Fruit fly (Drosophila melanogaster) whole organism, embryonic: ENCODE results near the gene CG2493.
A peak's percentile ranks its signal among the peaks of the same experiment; 100 is the strongest.

Experiments used
- BEAF-32 ChIP-seq: fragments of 200-800 bp; sonication (Bioruptor generic); optimal IDR thresholded peaks from 3 replicates; lab custom pipeline; 2017; ENCODE audit warnings: missing biosample characterization, missing genetic modification characterization, mild to moderate bottlenecking, moderate library complexity, missing genetic modification reagents
- Bteb2 ChIP-seq: fragments of 200-800 bp; sonication (Bioruptor generic); optimal IDR thresholded peaks from 2 replicates; lab custom pipeline; 2016; ENCODE audit warnings: missing biosample characterization, missing genetic modification characterization
- CG10147 ChIP-seq: fragments of 200-800 bp; sonication (Bioruptor generic); optimal IDR thresholded peaks from 2 replicates; lab custom pipeline; 2019; ENCODE audit warnings: missing biosample characterization, mild to moderate bottlenecking, missing genetic modification characterization, moderate library complexity
- CG10979 ChIP-seq: fragments of 200-800 bp; sonication (Bioruptor generic); optimal IDR thresholded peaks from 2 replicates; lab custom pipeline; 2018; ENCODE audit warnings: missing biosample characterization, mild to moderate bottlenecking, missing genetic modification characterization, moderate library complexity
- CG11085 ChIP-seq: fragments of 200-800 bp; sonication (Bioruptor generic); IDR thresholded peaks from 2 replicates; pipeline ENCODE4 v1.3.6; 2022; ENCODE audit warnings: missing biosample characterization, missing genetic modification characterization
- CG11504 ChIP-seq: fragments of 200-800 bp; sonication (Bioruptor generic); optimal IDR thresholded peaks from 3 replicates; lab custom pipeline; 2019; ENCODE audit warnings: missing biosample characterization, mild to moderate bottlenecking, missing genetic modification characterization, moderate library complexity
- CG17802 ChIP-seq: fragments of 200-800 bp; sonication (Bioruptor generic); optimal IDR thresholded peaks from 2 replicates; lab custom pipeline; 2018; ENCODE audit warnings: missing biosample characterization, mild to moderate bottlenecking, missing genetic modification characterization, moderate library complexity
- CG2712 ChIP-seq: fragments of 200-800 bp; optimal IDR thresholded peaks from 3 replicates; lab custom pipeline; 2019; ENCODE audit warnings: missing biosample characterization, mild to moderate bottlenecking, missing genetic modification characterization, moderate library complexity
- CG3163 ChIP-seq: fragments of 200-800 bp; sonication (Bioruptor generic); optimal IDR thresholded peaks from 3 replicates; lab custom pipeline; 2016; ENCODE audit warnings: missing biosample characterization, missing genetic modification characterization
- CG33213 ChIP-seq: fragments of 200-800 bp; sonication (Bioruptor generic); optimal IDR thresholded peaks from 3 replicates; lab custom pipeline; 2016; ENCODE audit warnings: missing biosample characterization, missing genetic modification characterization
- CG33557 ChIP-seq: fragments of 200-800 bp; sonication (Bioruptor generic); optimal IDR thresholded peaks from 2 replicates; lab custom pipeline; 2019; ENCODE audit warnings: missing biosample characterization, mild to moderate bottlenecking, missing genetic modification characterization, moderate library complexity
- CG34422 ChIP-seq: fragments of 200-800 bp; sonication (Bioruptor generic); IDR thresholded peaks from 3 replicates; pipeline ENCODE4 v1.3.6; 2022; ENCODE audit warnings: missing biosample characterization, missing genetic modification characterization
- CG3847 ChIP-seq: fragments of 200-800 bp; sonication (Bioruptor generic); IDR thresholded peaks from 2 replicates; pipeline ENCODE4 v1.3.6; 2022; ENCODE audit warnings: missing biosample characterization, missing genetic modification characterization
- CG4404 ChIP-seq: fragments of 200-800 bp; sonication (Bioruptor generic); IDR thresholded peaks from 2 replicates; pipeline ENCODE4 v1.3.6; 2022; ENCODE audit warnings: missing biosample characterization, missing genetic modification characterization
- CG6654 ChIP-seq: fragments of 200-800 bp; sonication (Bioruptor generic); optimal IDR thresholded peaks from 2 replicates; lab custom pipeline; 2017; ENCODE audit warnings: missing biosample characterization, mild to moderate bottlenecking, missing genetic modification characterization
- CG7357 ChIP-seq: fragments of 200-800 bp; sonication (Bioruptor generic); IDR thresholded peaks from 3 replicates; pipeline ENCODE4 v1.3.6; 2022; ENCODE audit warnings: missing biosample characterization, missing genetic modification characterization
- CG7987 ChIP-seq: fragments of 200-800 bp; sonication (Bioruptor generic); optimal IDR thresholded peaks from 2 replicates; lab custom pipeline; 2018; ENCODE audit warnings: missing biosample characterization, mild to moderate bottlenecking, missing genetic modification characterization, moderate library complexity
- CG8359 ChIP-seq: fragments of 200-800 bp; sonication (Bioruptor generic); optimal IDR thresholded peaks from 2 replicates; lab custom pipeline; 2017; ENCODE audit warnings: missing biosample characterization, mild to moderate bottlenecking, missing genetic modification characterization, borderline replicate concordance
- CG8478 ChIP-seq: fragments of >200 bp; optimal IDR thresholded peaks from 2 replicates; lab custom pipeline; 2018
- Camta ChIP-seq: fragments of 200-800 bp; sonication (Bioruptor generic); optimal IDR thresholded peaks from 2 replicates; lab custom pipeline; 2016; ENCODE audit warnings: missing biosample characterization, missing genetic modification characterization
- Dip3 ChIP-seq: fragments of 200-800 bp; sonication (Bioruptor generic); optimal IDR thresholded peaks from 3 replicates; lab custom pipeline; 2016; ENCODE audit warnings: missing biosample characterization, missing genetic modification characterization
- Elba2 ChIP-seq: fragments of 200-800 bp; sonication (Bioruptor generic); optimal IDR thresholded peaks from 3 replicates; lab custom pipeline; 2016; ENCODE audit warnings: missing biosample characterization, missing genetic modification characterization
- Fer1 ChIP-seq: fragments of 200-800 bp; sonication (Bioruptor generic); optimal IDR thresholded peaks from 2 replicates; lab custom pipeline; 2017; ENCODE audit warnings: missing biosample characterization, mild to moderate bottlenecking, missing genetic modification characterization
- HHEX ChIP-seq: fragments of 200-800 bp; sonication (Bioruptor generic); optimal IDR thresholded peaks from 3 replicates; lab custom pipeline; 2017; ENCODE audit warnings: missing biosample characterization, mild to moderate bottlenecking, missing genetic modification characterization, missing genetic modification reagents
- Hey ChIP-seq: fragments of 200-800 bp; sonication (Bioruptor generic); optimal IDR thresholded peaks from 3 replicates; lab custom pipeline; 2018; ENCODE audit warnings: missing biosample characterization, mild to moderate bottlenecking, missing genetic modification characterization
- Hr51 ChIP-seq, 2 experiments: fragments of 200-800 bp; sonication (Bioruptor generic); optimal IDR thresholded peaks; 2 replicates in 1 of 2; 3 replicates in 1 of 2; lab custom pipeline; 2016 to 2018; ENCODE audit warnings: missing biosample characterization in 2 of 2, missing genetic modification characterization in 2 of 2, mild to moderate bottlenecking in 1 of 2, moderate library complexity in 1 of 2
- NK7.1 ChIP-seq: fragments of 200-800 bp; sonication (Bioruptor generic); optimal IDR thresholded peaks from 3 replicates; lab custom pipeline; 2016; ENCODE audit warnings: missing biosample characterization, missing genetic modification characterization
- TFAM ChIP-seq: fragments of 200-800 bp; sonication (Bioruptor generic); optimal IDR thresholded peaks from 2 replicates; lab custom pipeline; 2017; ENCODE audit warnings: missing biosample characterization, missing genetic modification characterization, inconsistent platforms
- Xbp1 ChIP-seq: fragments of 200-800 bp; sonication (Bioruptor generic); optimal IDR thresholded peaks from 3 replicates; lab custom pipeline; 2016; ENCODE audit warnings: missing biosample characterization, mild to moderate bottlenecking, missing genetic modification characterization
- ab ChIP-seq: fragments of 200-800 bp; sonication (Bioruptor generic); optimal IDR thresholded peaks from 2 replicates; lab custom pipeline; 2016; ENCODE audit warnings: missing biosample characterization, missing genetic modification characterization
- ara ChIP-seq: fragments of 200-800 bp; sonication (Bioruptor generic); IDR thresholded peaks from 2 replicates; pipeline ENCODE4 v1.3.6; 2022; ENCODE audit warnings: missing biosample characterization, missing genetic modification characterization
- fd96Cb ChIP-seq: fragments of 200-800 bp; sonication (Bioruptor generic); optimal IDR thresholded peaks from 2 replicates; lab custom pipeline; 2018; ENCODE audit warnings: missing biosample characterization, mild to moderate bottlenecking, missing genetic modification characterization, moderate library complexity
- gfzf ChIP-seq: fragments of 200-800 bp; sonication (Bioruptor generic); optimal IDR thresholded peaks from 2 replicates; lab custom pipeline; 2016; ENCODE audit warnings: missing biosample characterization, mild to moderate bottlenecking, missing genetic modification characterization, moderate library complexity
- kah ChIP-seq: fragments of 200-800 bp; sonication (Bioruptor generic); optimal IDR thresholded peaks from 2 replicates; lab custom pipeline; 2018; ENCODE audit warnings: missing biosample characterization, mild to moderate bottlenecking, missing genetic modification characterization
- kay ChIP-seq: fragments of 200-800 bp; sonication (Bioruptor generic); optimal IDR thresholded peaks from 2 replicates; lab custom pipeline; 2016; ENCODE audit warnings: missing biosample characterization, missing genetic modification characterization
- lola ChIP-seq, 3 experiments: fragments of >200 bp in 2 of 3; fragments of 200-800 bp in 1 of 3; sonication (Bioruptor generic) in 1 of 3; optimal IDR thresholded peaks; 2 replicates each; lab custom pipeline; 2017 to 2019; ENCODE audit warnings: missing biosample characterization in 3 of 3, missing genetic modification characterization in 3 of 3, mild to moderate bottlenecking in 1 of 3, moderate library complexity in 1 of 3
- lov ChIP-seq, 2 experiments: fragments of 200-800 bp in 1 of 2; fragments of >200 bp in 1 of 2; sonication (Bioruptor generic) in 1 of 2; IDR thresholded peaks in 1 of 2; optimal IDR thresholded peaks in 1 of 2; 2 replicates in 1 of 2; 3 replicates in 1 of 2; pipeline versions ENCODE4 v1.3.6 to Lab custom; 2017 to 2022; ENCODE audit warnings: missing biosample characterization in 1 of 2, missing genetic modification characterization in 1 of 2
- pita ChIP-seq: fragments of 200-800 bp; sonication (Bioruptor generic); optimal IDR thresholded peaks from 2 replicates; lab custom pipeline; 2017; ENCODE audit warnings: missing biosample characterization, mild to moderate bottlenecking, missing genetic modification characterization
- pum ChIP-seq: fragments of 200-800 bp; sonication (Bioruptor generic); optimal IDR thresholded peaks from 2 replicates; lab custom pipeline; 2016; ENCODE audit warnings: missing biosample characterization, missing genetic modification characterization
- ranshi ChIP-seq: fragments of 200-800 bp; sonication (Bioruptor generic); IDR thresholded peaks from 2 replicates; pipeline ENCODE4 v1.3.6; 2022; ENCODE audit warnings: missing biosample characterization, missing genetic modification characterization
- sd ChIP-seq: fragments of 200-800 bp; sonication (Bioruptor generic); optimal IDR thresholded peaks from 3 replicates; lab custom pipeline; 2018; ENCODE audit warnings: missing biosample characterization, mild to moderate bottlenecking, missing genetic modification characterization, moderate library complexity
- slp2 ChIP-seq: fragments of 200-800 bp; sonication (Bioruptor generic); optimal IDR thresholded peaks from 2 replicates; lab custom pipeline; 2016; ENCODE audit warnings: missing biosample characterization, missing genetic modification characterization
- sqz ChIP-seq: fragments of 200-800 bp; sonication (Bioruptor generic); optimal IDR thresholded peaks from 3 replicates; lab custom pipeline; 2018; ENCODE audit warnings: missing biosample characterization, mild to moderate bottlenecking, missing genetic modification characterization
- sr ChIP-seq: fragments of 200-800 bp; sonication (Bioruptor generic); IDR thresholded peaks from 3 replicates; pipeline ENCODE4 v1.3.6; 2022; ENCODE audit warnings: missing biosample characterization, missing genetic modification characterization
- tgo ChIP-seq: fragments of 200-800 bp; sonication (Bioruptor generic); IDR thresholded peaks from 3 replicates; pipeline ENCODE4 v1.3.6; 2022; ENCODE audit warnings: missing biosample characterization, missing genetic modification characterization
- tio ChIP-seq: fragments of 200-800 bp; sonication (Bioruptor generic); optimal IDR thresholded peaks from 2 replicates; lab custom pipeline; 2017; ENCODE audit warnings: missing biosample characterization, missing genetic modification characterization, inconsistent platforms
- unc-4 ChIP-seq: fragments of 200-800 bp; sonication (Bioruptor generic); IDR thresholded peaks from 2 replicates; pipeline ENCODE4 v1.3.6; 2022; ENCODE audit warnings: missing biosample characterization, missing genetic modification characterization; ENCODE audit not compliant: partially characterized antibody
- z ChIP-seq: fragments of 200-800 bp; sonication (Bioruptor generic); IDR thresholded peaks from 3 replicates; pipeline ENCODE4 v1.3.6; 2022; ENCODE audit warnings: missing biosample characterization, missing genetic modification characterization
- zen ChIP-seq: fragments of 200-800 bp; sonication (Bioruptor generic); optimal IDR thresholded peaks from 3 replicates; lab custom pipeline; 2018; ENCODE audit warnings: missing biosample characterization, mild to moderate bottlenecking, missing genetic modification characterization, moderate library complexity

Gene CG2493

DNA sequence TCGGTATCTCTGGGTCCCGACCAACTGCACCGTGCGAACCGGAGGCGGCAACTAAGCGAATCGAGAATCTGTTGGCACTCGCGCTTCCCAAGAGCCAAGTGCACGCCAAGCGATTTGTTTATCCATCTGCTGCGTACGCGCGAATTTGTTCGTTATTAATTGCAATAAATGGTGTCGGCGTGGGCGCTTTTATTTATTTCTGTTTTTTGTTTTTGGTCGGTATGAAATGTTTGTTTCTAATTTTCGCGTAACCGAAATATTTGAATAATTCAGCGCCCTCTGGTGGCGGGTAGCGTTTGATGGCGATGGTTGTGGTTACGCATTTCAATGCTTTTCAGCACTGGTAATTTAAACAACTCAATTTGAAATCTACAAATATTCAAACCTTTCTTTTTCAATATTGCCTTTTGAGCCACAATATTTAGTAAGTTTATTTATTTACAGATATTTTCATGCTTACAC lies 48.5 kb downstream of the CG2493 start, which contains the start of gene CG10947 (continued):
- TF ChIP-seq CG10979 (tag; lab: Kevin White, UChicago) = peak; percentile 49
- peak; percentile 62; the same call in 1 of the 2 replicates for TF ChIP-seq ara (GFP tag; lab: Robert Waterston, UW)
- TF ChIP-seq kah (GFP tag; lab: Kevin White, UChicago) = peak; percentile 32
- peak; percentile 7 for TF ChIP-seq CG10147 (GFP tag; lab: Kevin White, UChicago)
- TF ChIP-seq CG8359 (GFP tag; lab: Kevin White, UChicago) = peak; percentile 21
- peak; percentile 55 for TF ChIP-seq CG7987 (GFP tag; lab: Kevin White, UChicago)
- no peak for TF ChIP-seq TFAM (GFP tag; lab: Kevin White, UChicago)
- TF ChIP-seq CG17802 (tag; lab: Kevin White, UChicago) = peak; percentile 44
- peak; percentile 59 for TF ChIP-seq pum (GFP tag; lab: Kevin White, UChicago)
- no peak for TF ChIP-seq CG34422
- peak in 1 of 3 experiments; percentile 13 for TF ChIP-seq lola (GFP tag; optimal IDR thresholded peaks at IDR 0.05; lab: Kevin White, UChicago)
- no peak for TF ChIP-seq z
- TF ChIP-seq CG2712 (tag; lab: Kevin White, UChicago) = peak; percentile 47
- TF ChIP-seq gfzf (GFP tag; lab: Kevin White, UChicago) = peak; percentile 16
- TF ChIP-seq CG33213 (GFP tag; lab: Kevin White, UChicago) = peak; percentile 84
- no peak for TF ChIP-seq fd96Cb (tag; lab: Kevin White, UChicago)
- TF ChIP-seq CG8478 (lab: Kevin White, UChicago) = no peak
- 0 out of 3 replicates have a peak, but pooled peaks have one; percentile 29 for TF ChIP-seq sr (GFP tag; lab: Robert Waterston, UW)
- peak; percentile 44 for TF ChIP-seq Bteb2 (GFP tag; lab: Kevin White, UChicago)
- peak; percentile 39 to 48 for TF ChIP-seq Hr51 (GFP tag; optimal IDR thresholded peaks at IDR 0.05; lab: Kevin White, UChicago)
- TF ChIP-seq Elba2 (GFP tag; lab: Kevin White, UChicago) = no peak
- peak; percentile 15 for TF ChIP-seq sqz (GFP tag; lab: Kevin White, UChicago)
- peak; percentile 76 for TF ChIP-seq CG3847 (GFP tag; lab: Robert Waterston, UW)
- TF ChIP-seq CG6654 (GFP tag; lab: Kevin White, UChicago) = peak; percentile 25
- peak; percentile 51 for TF ChIP-seq HHEX (GFP tag; lab: Kevin White, UChicago)
- peak; percentile 56 for TF ChIP-seq CG11504 (tag; lab: Kevin White, UChicago)
- peak; percentile 10 for TF ChIP-seq sd (tag; lab: Kevin White, UChicago)
- peak; percentile 59 for TF ChIP-seq Camta (GFP tag; lab: Kevin White, UChicago)
- TF ChIP-seq Dip3 (GFP tag; lab: Kevin White, UChicago) = peak; percentile 66
- peak; percentile 57 for TF ChIP-seq NK7.1 (GFP tag; lab: Kevin White, UChicago)
- TF ChIP-seq tio (GFP tag; lab: Kevin White, UChicago) = no peak
- peak; percentile 83 for TF ChIP-seq Xbp1 (GFP tag; lab: Kevin White, UChicago)
- TF ChIP-seq kay (GFP tag; lab: Kevin White, UChicago) = no peak
- TF ChIP-seq unc-4 (GFP tag; lab: Robert Waterston, UW) = peak; percentile 62
- TF ChIP-seq ab (GFP tag; lab: Kevin White, UChicago) = no peak
- no peak for TF ChIP-seq Hey (tag; lab: Kevin White, UChicago)
- TF ChIP-seq BEAF-32 = peak; percentile 70
- TF ChIP-seq CG3163 (GFP tag; lab: Kevin White, UChicago) = peak; percentile 51
- peak; percentile 71 for TF ChIP-seq ranshi (GFP tag; lab: Robert Waterston, UW)
- TF ChIP-seq slp2 (GFP tag; lab: Kevin White, UChicago) = peak; percentile 68
- TF ChIP-seq CG7357 = no peak
- TF ChIP-seq pita (GFP tag; lab: Kevin White, UChicago) = no peak
- TF ChIP-seq CG33557 (GFP tag; lab: Kevin White, UChicago) = peak; percentile 33
- TF ChIP-seq CG11085 (GFP tag; lab: Robert Waterston, UW) = peak; percentile 43; the same call in 1 of the 2 replicates
- TF ChIP-seq CG4404 (GFP tag; lab: Robert Waterston, UW) = no peak
- peak; percentile 61 for TF ChIP-seq Fer1 (GFP tag; lab: Kevin White, UChicago)
- no peak for TF ChIP-seq lov (optimal IDR thresholded peaks at IDR 0.05; lab: Kevin White, UChicago)
- TF ChIP-seq lov (GFP tag; IDR thresholded peaks at IDR 0.05; lab: Robert Waterston, UW) = peak; percentile 70; the same call in 1 of the 3 replicates
- TF ChIP-seq zen (tag; lab: Kevin White, UChicago) = peak; percentile 13
- TF ChIP-seq tgo = peak; percentile 57
